Fruit fly (Drosophila melanogaster): ENCODE data around the gene CG10663.

dm6 chr3L:12496428-12497344 lies 11.9 kb upstream of the CG10663 start, which contains the start of gene CG10657:
- TF ChIP-seq CTCF (optimal IDR thresholded peaks at IDR 0.05) (no peak), CG8478 (optimal IDR thresholded peaks at IDR 0.05) (no peak)
